Fruit fly (Drosophila melanogaster) whole organism, embryonic: ENCODE results near the gene sun.

ENCODE experiments used
- Atf-2 ChIP-seq: fragments of 200-800 bp; sonication (Bioruptor generic); optimal IDR thresholded peaks from 2 replicates; lab custom pipeline; 2016; ENCODE audit warnings: missing biosample characterization, missing genetic modification characterization
- B-H2 ChIP-seq: fragments of 200-800 bp; sonication (Bioruptor generic); optimal IDR thresholded peaks from 2 replicates; lab custom pipeline; 2018; ENCODE audit warnings: missing biosample characterization, mild to moderate bottlenecking, missing genetic modification characterization
- CG10431 ChIP-seq: fragments of 200-800 bp; sonication (Bioruptor generic); optimal IDR thresholded peaks from 3 replicates; lab custom pipeline; 2018; ENCODE audit warnings: missing biosample characterization, mild to moderate bottlenecking, missing genetic modification characterization
- CG10979 ChIP-seq: fragments of 200-800 bp; sonication (Bioruptor generic); optimal IDR thresholded peaks from 2 replicates; lab custom pipeline; 2018; ENCODE audit warnings: missing biosample characterization, mild to moderate bottlenecking, missing genetic modification characterization, moderate library complexity
- CG12391 ChIP-seq: fragments of 200-800 bp; sonication (Bioruptor generic); optimal IDR thresholded peaks from 3 replicates; lab custom pipeline; 2018; ENCODE audit warnings: missing biosample characterization, mild to moderate bottlenecking, missing genetic modification characterization, moderate library complexity
- CG17359 ChIP-seq: fragments of 200-800 bp; sonication (Bioruptor generic); optimal IDR thresholded peaks from 3 replicates; lab custom pipeline; 2018; ENCODE audit warnings: missing biosample characterization, mild to moderate bottlenecking, missing genetic modification characterization, moderate library complexity
- CG17912 ChIP-seq: fragments of 200-800 bp; sonication (Bioruptor generic); optimal IDR thresholded peaks from 2 replicates; lab custom pipeline; 2018; ENCODE audit warnings: missing biosample characterization, mild to moderate bottlenecking, missing genetic modification characterization
- CG1792 ChIP-seq: fragments of 200-800 bp; sonication (Bioruptor generic); optimal IDR thresholded peaks from 2 replicates; lab custom pipeline; 2016; ENCODE audit warnings: missing biosample characterization, missing genetic modification characterization
- CG18011 ChIP-seq: fragments of 200-800 bp; sonication (Bioruptor generic); optimal IDR thresholded peaks from 2 replicates; lab custom pipeline; 2017; ENCODE audit warnings: missing biosample characterization, missing genetic modification characterization, mild to moderate bottlenecking, moderate library complexity, missing genotype
- CG31388 ChIP-seq: fragments of 200-800 bp; sonication (Bioruptor generic); optimal IDR thresholded peaks from 2 replicates; lab custom pipeline; 2016; ENCODE audit warnings: missing biosample characterization, missing genetic modification characterization
- CG3838 ChIP-seq: fragments of 200-800 bp; sonication (Bioruptor generic); optimal IDR thresholded peaks from 3 replicates; lab custom pipeline; 2016; ENCODE audit warnings: missing biosample characterization, missing genetic modification characterization
- CG6654 ChIP-seq: fragments of 200-800 bp; sonication (Bioruptor generic); optimal IDR thresholded peaks from 2 replicates; lab custom pipeline; 2017; ENCODE audit warnings: missing biosample characterization, mild to moderate bottlenecking, missing genetic modification characterization
- CG9817 ChIP-seq: fragments of 200-800 bp; sonication (Bioruptor generic); optimal IDR thresholded peaks from 2 replicates; lab custom pipeline; 2018; ENCODE audit warnings: missing biosample characterization, mild to moderate bottlenecking, missing genetic modification characterization, moderate library complexity
- Dip3 ChIP-seq: fragments of 200-800 bp; sonication (Bioruptor generic); optimal IDR thresholded peaks from 3 replicates; lab custom pipeline; 2016; ENCODE audit warnings: missing biosample characterization, missing genetic modification characterization
- Dp ChIP-seq: fragments of 200-800 bp; sonication (Bioruptor generic); optimal IDR thresholded peaks from 2 replicates; lab custom pipeline; 2018; ENCODE audit warnings: missing biosample characterization, mild to moderate bottlenecking, missing genetic modification characterization, moderate library complexity
- Gug ChIP-seq: fragments of 200-800 bp; sonication (Bioruptor generic); IDR thresholded peaks from 4 replicates; pipeline ENCODE4 v1.3.6; 2022; ENCODE audit warnings: missing biosample characterization, missing genetic modification characterization
- HLH3B ChIP-seq: fragments of 200-800 bp; sonication (Bioruptor generic); IDR thresholded peaks from 2 replicates; pipeline ENCODE4 v1.3.6; 2022; ENCODE audit warnings: missing biosample characterization, missing genetic modification characterization
- HLHmδ ChIP-seq: fragments of 200-800 bp; sonication (Bioruptor generic); optimal IDR thresholded peaks from 2 replicates; lab custom pipeline; 2018; ENCODE audit warnings: missing biosample characterization, mild to moderate bottlenecking, missing genetic modification characterization, moderate library complexity
- Hmr ChIP-seq: fragments of 200-800 bp; sonication (Bioruptor generic); optimal IDR thresholded peaks from 3 replicates; lab custom pipeline; 2017; ENCODE audit warnings: mild to moderate bottlenecking, missing biosample characterization, missing genetic modification reagents, missing genetic modification characterization
- Hr39 ChIP-seq: fragments of >200 bp; optimal IDR thresholded peaks from 2 replicates; lab custom pipeline; 2017
- Mad ChIP-seq: fragments of 200-800 bp; sonication (Bioruptor generic); optimal IDR thresholded peaks from 2 replicates; lab custom pipeline; 2016; ENCODE audit warnings: missing biosample characterization, missing genetic modification characterization
- Neu2 ChIP-seq: fragments of 200-800 bp; sonication (Bioruptor generic); optimal IDR thresholded peaks from 3 replicates; lab custom pipeline; 2016; ENCODE audit warnings: missing biosample characterization, missing genetic modification characterization, borderline replicate concordance
- NfI ChIP-seq: fragments of 200-800 bp; sonication (Bioruptor generic); optimal IDR thresholded peaks from 3 replicates; lab custom pipeline; 2018; ENCODE audit warnings: missing biosample characterization, mild to moderate bottlenecking, missing genetic modification characterization, moderate library complexity
- Poxn ChIP-seq: fragments of 200-800 bp; sonication (Bioruptor generic); IDR thresholded peaks from 2 replicates; pipeline ENCODE4 v1.3.6; 2022; ENCODE audit warnings: missing biosample characterization, missing genetic modification characterization
- Rx ChIP-seq: fragments of 200-800 bp; sonication (Bioruptor generic); IDR thresholded peaks from 2 replicates; pipeline ENCODE4 v1.3.6; 2022; ENCODE audit warnings: missing biosample characterization, missing genetic modification characterization
- TFAM ChIP-seq: fragments of 200-800 bp; sonication (Bioruptor generic); optimal IDR thresholded peaks from 2 replicates; lab custom pipeline; 2017; ENCODE audit warnings: missing biosample characterization, missing genetic modification characterization, inconsistent platforms
- Trl ChIP-seq, 3 experiments: fragments of >200 bp in 2 of 3; fragments of 200-800 bp in 1 of 3; sonication (Bioruptor generic) in 1 of 3; optimal IDR thresholded peaks; 2 replicates in 1 of 3; 3 replicates in 2 of 3; lab custom pipeline; 2016 to 2017; ENCODE audit warnings: missing biosample characterization in 1 of 3, missing genetic modification characterization in 1 of 3
- ash1 ChIP-seq: fragments of 200-800 bp; sonication (Bioruptor generic); optimal IDR thresholded peaks from 2 replicates; lab custom pipeline; 2018; ENCODE audit warnings: missing biosample characterization, mild to moderate bottlenecking, missing genetic modification characterization
- cas ChIP-seq: fragments of 200-800 bp; sonication (Bioruptor generic); IDR thresholded peaks from 2 replicates; pipeline ENCODE4 v1.3.6; 2022; ENCODE audit warnings: missing biosample characterization, missing genetic modification characterization
- dati ChIP-seq: fragments of 200-800 bp; sonication (Bioruptor generic); IDR thresholded peaks from 2 replicates; pipeline ENCODE4 v1.3.6; 2022; ENCODE audit warnings: missing biosample characterization, missing genetic modification characterization
- dm ChIP-seq: fragments of 200-800 bp; sonication (Bioruptor generic); optimal IDR thresholded peaks from 3 replicates; lab custom pipeline; 2016; ENCODE audit warnings: missing biosample characterization, missing genetic modification characterization
- esg ChIP-seq: fragments of 200-800 bp; sonication (Bioruptor generic); conservative IDR thresholded peaks from 2 replicates; pipeline ENCODE4 v1.3.6; 2022; ENCODE audit warnings: missing biosample characterization, missing genetic modification characterization
- gce ChIP-seq: fragments of 200-800 bp; sonication (Bioruptor generic); IDR thresholded peaks from 3 replicates; pipeline ENCODE4 v1.3.6; 2022; ENCODE audit warnings: missing biosample characterization, missing genetic modification characterization
- gcm2 ChIP-seq: fragments of 200-800 bp; sonication (Bioruptor generic); optimal IDR thresholded peaks from 2 replicates; lab custom pipeline; 2016; ENCODE audit warnings: missing biosample characterization, missing genetic modification characterization
- gsb ChIP-seq: fragments of 200-800 bp; sonication (Bioruptor generic); IDR thresholded peaks from 2 replicates; pipeline ENCODE4 v1.3.6; 2022; ENCODE audit warnings: missing biosample characterization, missing genetic modification characterization
- her ChIP-seq: fragments of 200-800 bp; sonication (Bioruptor generic); optimal IDR thresholded peaks from 2 replicates; lab custom pipeline; 2016; ENCODE audit warnings: missing biosample characterization, missing genetic modification characterization
- hkb ChIP-seq, 2 experiments: fragments of 200-800 bp in 1 of 2; fragments of >200 bp in 1 of 2; sonication (Bioruptor generic) in 1 of 2; IDR thresholded peaks in 1 of 2; optimal IDR thresholded peaks in 1 of 2; 2 replicates each; pipeline versions ENCODE4 v1.3.6 to Lab custom; 2017 to 2022; ENCODE audit warnings: missing biosample characterization in 1 of 2, missing genetic modification characterization in 1 of 2
- hth ChIP-seq: fragments of >200 bp; optimal IDR thresholded peaks from 2 replicates; lab custom pipeline; 2017; ENCODE audit warnings: inconsistent platforms
- ken ChIP-seq: fragments of 200-800 bp; sonication (Bioruptor generic); IDR thresholded peaks from 3 replicates; pipeline ENCODE4 v1.3.6; 2022; ENCODE audit warnings: missing biosample characterization, missing genetic modification characterization
- knrl ChIP-seq: fragments of 200-800 bp; sonication (Bioruptor generic); IDR thresholded peaks from 3 replicates; pipeline ENCODE4 v1.3.6; 2022; ENCODE audit warnings: missing biosample characterization, missing genetic modification characterization; ENCODE audit not compliant: partially characterized antibody
- nau ChIP-seq: fragments of 200-800 bp; sonication (Bioruptor generic); optimal IDR thresholded peaks from 3 replicates; lab custom pipeline; 2017; ENCODE audit warnings: missing biosample characterization, mild to moderate bottlenecking, missing genetic modification characterization, missing genetic modification reagents
- oc ChIP-seq: fragments of 200-800 bp; sonication (Bioruptor generic); optimal IDR thresholded peaks from 2 replicates; lab custom pipeline; 2018; ENCODE audit warnings: missing biosample characterization, mild to moderate bottlenecking, missing genetic modification characterization, moderate library complexity
- odd ChIP-seq: fragments of 200-800 bp; sonication (Bioruptor generic); optimal IDR thresholded peaks from 2 replicates; lab custom pipeline; 2017; ENCODE audit warnings: missing biosample characterization, mild to moderate bottlenecking, missing genetic modification characterization
- row ChIP-seq: fragments of 200-800 bp; sonication (Bioruptor generic); IDR thresholded peaks from 3 replicates; pipeline ENCODE4 v1.3.6; 2022; ENCODE audit warnings: missing biosample characterization, missing genetic modification characterization
- schlank ChIP-seq: fragments of 200-800 bp; sonication (Bioruptor generic); optimal IDR thresholded peaks from 2 replicates; lab custom pipeline; 2018; ENCODE audit warnings: missing biosample characterization, mild to moderate bottlenecking, missing genetic modification characterization
- sd ChIP-seq: fragments of 200-800 bp; sonication (Bioruptor generic); optimal IDR thresholded peaks from 3 replicates; lab custom pipeline; 2018; ENCODE audit warnings: missing biosample characterization, mild to moderate bottlenecking, missing genetic modification characterization, moderate library complexity
- sens ChIP-seq: fragments of 200-800 bp; sonication (Bioruptor generic); peaks from one replicate; lab custom pipeline; 2016; ENCODE audit warnings: missing biosample characterization, missing genetic modification characterization
- tin ChIP-seq: fragments of 200-800 bp; sonication (Bioruptor generic); optimal IDR thresholded peaks from 3 replicates; lab custom pipeline; 2016; ENCODE audit warnings: missing biosample characterization, missing genetic modification characterization
- tup ChIP-seq: fragments of 200-800 bp; sonication (Bioruptor generic); optimal IDR thresholded peaks from 2 replicates; lab custom pipeline; 2016; ENCODE audit warnings: missing biosample characterization, mild to moderate bottlenecking, missing genetic modification characterization, moderate library complexity
- zf30C ChIP-seq: fragments of 200-800 bp; sonication (Bioruptor generic); optimal IDR thresholded peaks from 3 replicates; lab custom pipeline; 2018; ENCODE audit warnings: missing biosample characterization, mild to moderate bottlenecking, missing genetic modification characterization

Gene sun

DNA sequence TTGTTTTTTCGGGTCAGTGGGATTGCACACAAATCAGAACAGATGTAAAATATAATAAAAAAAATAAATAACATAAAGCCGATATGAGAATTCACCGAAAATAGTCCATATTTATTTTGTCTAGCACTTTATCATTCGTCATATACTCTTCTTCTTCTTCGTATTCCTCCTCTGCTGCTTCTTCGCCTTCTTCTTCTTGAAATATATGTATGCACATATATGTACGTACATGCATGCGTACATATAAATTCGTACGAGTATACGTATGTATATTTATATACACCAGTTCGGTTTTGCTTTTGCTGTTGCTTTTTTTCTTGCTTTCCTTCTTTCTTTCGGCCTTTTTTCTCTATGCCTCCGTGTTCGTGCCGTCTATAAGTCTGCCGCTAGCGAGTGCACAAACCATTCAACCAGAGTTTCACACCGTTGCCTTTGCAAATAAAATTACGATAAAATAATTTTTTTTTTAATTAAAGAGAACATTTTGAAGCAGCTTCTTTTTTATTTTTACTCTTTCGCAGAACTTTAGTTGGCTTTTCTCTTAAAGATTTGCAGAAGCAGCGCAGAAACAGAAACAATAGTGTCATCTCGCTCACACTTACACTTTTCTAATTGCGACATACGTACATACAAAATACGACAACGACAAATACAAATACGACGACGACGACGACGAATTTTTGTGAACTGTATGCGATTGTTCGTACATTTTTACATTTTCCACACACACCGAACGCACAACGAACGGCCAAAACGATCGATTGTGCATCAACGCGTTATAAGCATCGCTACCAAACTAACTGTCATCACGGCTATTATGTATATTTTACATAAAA lies 37.6 kb upstream of the sun start (continued):
- TF ChIP-seq hth (no peak), her (GFP tag; lab: Kevin White, UChicago) (no peak), cas (no peak), CG31388 (GFP tag; lab: Kevin White, UChicago) (no peak), CG12391 (tag; lab: Kevin White, UChicago) (no peak), tin (no peak), gsb (no peak), ken (no peak), Neu2 (GFP tag; lab: Kevin White, UChicago) (no peak), ash1 (GFP tag; lab: Kevin White, UChicago) (no peak), nau (GFP tag; lab: Kevin White, UChicago) (no peak), NfI (GFP tag; lab: Kevin White, UChicago) (no peak), Hr39 (lab: Kevin White, UChicago) (no peak), schlank (tag; lab: Kevin White, UChicago) (no peak), tup (no peak), sens (GFP tag; lab: Kevin White, UChicago) (peak; percentile 46), Poxn (GFP tag; lab: Robert Waterston, UW) (no peak), HLHmδ (GFP tag; lab: Kevin White, UChicago) (no peak), Gug (GFP tag; lab: Robert Waterston, UW) (no peak), TFAM (no peak), Dp (GFP tag; lab: Kevin White, UChicago) (no peak), CG17912 (GFP tag; lab: Kevin White, UChicago) (no peak), CG10979 (tag; lab: Kevin White, UChicago) (no peak), CG9817 (tag; lab: Kevin White, UChicago) (no peak), hkb (optimal IDR thresholded peaks at IDR 0.05; lab: Kevin White, UChicago) (no peak), hkb (GFP tag; IDR thresholded peaks at IDR 0.05; lab: Robert Waterston, UW) (no peak), Hmr (no peak), CG1792 (GFP tag; lab: Kevin White, UChicago) (no peak), CG6654 (GFP tag; lab: Kevin White, UChicago) (no peak), Dip3 (GFP tag; lab: Kevin White, UChicago) (no peak), gcm2 (no peak), zf30C (GFP tag; lab: Kevin White, UChicago) (peak; percentile 85), sd (tag; lab: Kevin White, UChicago) (no peak), dm (GFP tag; lab: Kevin White, UChicago) (no peak), row (GFP tag; lab: Robert Waterston, UW) (no peak; the same call in 2 of the 3 replicates), esg (GFP tag; lab: Robert Waterston, UW) (no peak), gce (no peak), CG10431 (GFP tag; lab: Kevin White, UChicago) (peak; percentile 23), B-H2 (peak; percentile 32), oc (tag; lab: Kevin White, UChicago) (no peak), CG18011 (GFP tag; lab: Kevin White, UChicago) (no peak), Mad (GFP tag; lab: Kevin White, UChicago) (no peak), dati (GFP tag; lab: Robert Waterston, UW) (no peak), CG17359 (tag; lab: Kevin White, UChicago) (peak; percentile 86), CG3838 (GFP tag; lab: Kevin White, UChicago) (no peak), odd (GFP tag; lab: Kevin White, UChicago) (no peak), Trl (optimal IDR thresholded peaks at IDR 0.05; lab: Kevin White, UChicago) (peak in 1 of 2 experiments; percentile 73), Trl (GFP tag; optimal IDR thresholded peaks at IDR 0.05; lab: Kevin White, UChicago) (no peak), Rx (GFP tag; lab: Robert Waterston, UW) (no peak), HLH3B (GFP tag; lab: Robert Waterston, UW) (no peak), knrl (GFP tag; lab: Robert Waterston, UW) (no peak), Atf-2 (no peak)
